Fruit fly (Drosophila melanogaster) S2 (cell line): Measurements from ENCODE around the gene CG13984.

Source experiments
- CG8478 ChIP-seq: fragments of >200 bp; optimal IDR thresholded peaks from 2 replicates; lab custom pipeline; 2018
- CTCF ChIP-seq, 2 experiments: fragments of >200 bp; optimal IDR thresholded peaks; 2 replicates each; lab custom pipeline; 2018

CG13984 gene

dm6 chr2L:6337843-6338366, 29.3 kb downstream of the CG13984 start:
- TF ChIP-seq CG8478 (lab: Kevin White, UChicago): no peak
- no peak for TF ChIP-seq CTCF (optimal IDR thresholded peaks at IDR 0.05; lab: Kevin White, UChicago)

dm6 chr2L:6338367-6338975, 29.9 kb downstream of the CG13984 start, which contains the start of the genes Pez and Cpr:
Pez (minus strand) TSS chr2L:6338671.
Cpr (plus strand) TSS chr2L:6338836.
- TF ChIP-seq CTCF (optimal IDR thresholded peaks at IDR 0.05; lab: Kevin White, UChicago) (peak; percentile 94 to 98), CG8478 (lab: Kevin White, UChicago) (no peak)

- TF ChIP-seq CG8478 (lab: Kevin White, UChicago) (no peak), CTCF (optimal IDR thresholded peaks at IDR 0.05; lab: Kevin White, UChicago) (peak; percentile 20 to 23)
Observed at dm6 chr2L:6339010-6339897, 30.6 kb downstream of the CG13984 start.

DNA sequence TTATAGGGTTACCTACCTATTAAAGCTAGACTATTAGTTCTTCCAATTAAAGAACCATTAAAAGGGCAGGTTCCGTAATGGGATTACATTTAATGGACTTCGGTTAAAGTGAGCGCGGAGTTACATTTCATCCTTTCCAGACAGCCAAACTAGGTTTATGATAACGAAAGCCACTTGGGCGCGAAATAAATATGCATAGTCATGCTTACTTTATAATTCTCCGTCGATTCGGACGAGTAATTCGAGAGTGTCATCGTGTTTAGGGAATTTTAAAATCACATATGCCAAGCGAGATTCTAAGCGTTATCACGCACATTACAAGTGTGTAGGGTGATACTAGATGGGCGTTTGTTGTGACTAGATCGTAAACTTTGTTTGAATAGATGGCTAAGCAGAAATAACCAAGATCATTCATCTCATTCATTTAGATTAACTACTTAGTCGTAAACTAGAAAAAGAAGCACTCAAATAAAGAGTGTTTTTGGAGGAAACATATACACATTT, 31.7 kb downstream of the CG13984 start:
- no peak for TF ChIP-seq CG8478 (lab: Kevin White, UChicago)
- no peak for TF ChIP-seq CTCF (optimal IDR thresholded peaks at IDR 0.05; lab: Kevin White, UChicago)

DNA sequence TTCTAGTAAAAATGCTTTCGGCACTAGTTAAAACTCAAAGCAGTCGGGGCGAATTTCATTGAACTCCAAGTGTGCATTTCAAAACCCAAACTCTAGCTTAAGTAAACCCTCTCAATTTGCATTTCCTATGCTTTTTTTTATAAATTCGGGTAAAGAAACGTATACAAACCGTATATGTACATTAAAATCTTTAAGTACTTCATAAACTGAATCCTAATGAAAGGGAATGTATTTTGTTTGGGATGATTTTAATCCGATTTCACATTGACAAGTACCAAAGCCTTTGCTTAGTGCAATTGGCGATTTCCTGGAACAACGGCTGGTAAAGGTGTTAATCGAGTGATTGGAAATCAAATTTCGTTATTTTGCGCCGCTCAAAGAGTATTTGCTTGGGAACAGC, 32.6 kb downstream of the CG13984 start:
- TF ChIP-seq CG8478 (lab: Kevin White, UChicago): no peak
- no peak for TF ChIP-seq CTCF (optimal IDR thresholded peaks at IDR 0.05; lab: Kevin White, UChicago)

DNA sequence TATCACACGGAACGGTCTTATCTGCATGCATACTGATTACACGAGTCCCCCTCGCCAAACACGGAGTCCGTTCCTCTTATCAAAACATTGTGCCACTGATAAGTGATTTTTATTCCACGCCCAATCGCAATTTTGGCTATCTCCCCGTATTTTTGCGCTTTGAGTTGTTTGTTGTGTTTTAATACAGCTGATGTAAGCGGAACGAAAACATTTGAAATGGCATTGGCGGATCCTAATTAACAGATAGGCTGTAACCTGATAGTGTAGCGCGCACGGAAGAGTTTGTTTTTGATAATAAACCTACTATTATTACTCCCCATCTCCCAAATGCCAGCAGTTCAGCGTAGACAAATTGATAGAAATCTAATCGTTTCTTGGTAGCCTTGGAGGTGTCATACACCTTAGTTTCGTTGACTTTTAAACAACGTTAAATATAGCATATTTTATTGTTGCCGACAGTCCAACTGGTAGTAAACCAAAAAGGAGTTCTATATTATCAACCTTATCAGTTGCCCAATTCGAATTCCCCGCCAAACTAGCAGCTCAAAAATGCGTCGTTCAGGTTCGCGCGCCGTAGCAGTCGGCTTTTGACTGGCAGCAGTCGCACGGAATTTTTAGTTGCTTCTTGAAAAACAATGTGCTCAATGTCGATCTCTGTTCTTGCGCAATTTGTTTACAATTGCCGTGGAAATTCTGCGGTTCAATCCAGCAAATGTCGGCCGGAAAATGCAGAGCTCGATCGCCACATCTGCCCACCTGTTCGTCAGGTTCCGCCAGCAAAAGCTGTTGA, 34.7 kb downstream of the CG13984 start:
- TF ChIP-seq CG8478 (lab: Kevin White, UChicago): no peak
- TF ChIP-seq CTCF (optimal IDR thresholded peaks at IDR 0.05; lab: Kevin White, UChicago): peak in 1 of 2 experiments; percentile 35

- no peak for TF ChIP-seq CG8478 (lab: Kevin White, UChicago)
- no peak for TF ChIP-seq CTCF (optimal IDR thresholded peaks at IDR 0.05; lab: Kevin White, UChicago)
Observed at dm6 chr2L:6348327-6348726, 39.7 kb downstream of the CG13984 start, which contains the start of gene CG9497. CG9497 (minus strand) TSS chr2L:6348427.

DNA sequence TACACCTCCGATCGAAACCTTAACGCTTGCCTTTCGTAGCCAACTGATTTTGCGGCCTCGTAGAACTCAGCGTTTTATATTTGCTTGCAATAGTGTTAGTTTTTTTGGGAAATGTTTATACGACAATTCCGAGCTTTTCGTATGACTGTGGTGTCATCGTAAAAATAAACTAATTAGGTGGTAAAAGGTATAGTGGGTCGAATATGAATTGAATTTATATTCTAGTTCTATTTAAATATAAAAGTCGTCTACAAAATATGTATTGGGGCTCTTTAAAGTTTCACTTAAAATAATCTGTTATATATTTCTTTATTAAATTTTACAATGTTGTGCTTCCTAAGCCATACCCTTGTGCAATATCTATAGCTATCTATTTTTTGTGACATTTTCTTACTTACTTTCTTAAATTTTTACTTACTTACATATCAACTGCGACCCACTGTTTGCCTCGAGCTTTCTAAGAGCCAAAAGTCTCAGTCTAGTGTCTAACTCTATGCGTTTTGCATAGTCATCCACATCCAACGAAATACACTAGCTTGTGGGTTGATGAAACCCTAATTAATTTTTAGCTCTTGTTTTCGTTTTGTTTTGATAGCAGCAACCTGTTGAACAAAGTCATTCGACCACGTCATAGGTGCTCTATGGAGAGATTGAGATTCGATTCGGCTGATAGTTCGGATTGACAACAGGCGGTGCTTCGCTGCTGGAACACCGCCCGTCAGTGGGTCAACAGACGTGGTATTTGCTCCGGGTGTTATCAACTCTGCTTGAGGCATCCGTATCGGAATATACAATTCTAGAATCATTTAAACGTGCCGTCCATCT, 42.6 kb downstream of the CG13984 start, which contains the start of gene CG9498:
Gene CG9498, minus strand, starts transcription at position 51 of the 825 bp plus-strand sequence.
- TF ChIP-seq CG8478 (lab: Kevin White, UChicago) (no peak), CTCF (optimal IDR thresholded peaks at IDR 0.05; lab: Kevin White, UChicago) (no peak)

- TF ChIP-seq CG8478 (lab: Kevin White, UChicago): no peak
- TF ChIP-seq CTCF (optimal IDR thresholded peaks at IDR 0.05; lab: Kevin White, UChicago): no peak
Observed at dm6 chr2L:6351809-6352182, 43.2 kb downstream of the CG13984 start.

- TF ChIP-seq CG8478 (lab: Kevin White, UChicago): no peak
Observed at dm6 chr2L:6354231-6354630, 45.6 kb downstream of the CG13984 start, which contains the start of gene ppk7. ppk7 (minus strand) TSS chr2L:6354331.

DNA sequence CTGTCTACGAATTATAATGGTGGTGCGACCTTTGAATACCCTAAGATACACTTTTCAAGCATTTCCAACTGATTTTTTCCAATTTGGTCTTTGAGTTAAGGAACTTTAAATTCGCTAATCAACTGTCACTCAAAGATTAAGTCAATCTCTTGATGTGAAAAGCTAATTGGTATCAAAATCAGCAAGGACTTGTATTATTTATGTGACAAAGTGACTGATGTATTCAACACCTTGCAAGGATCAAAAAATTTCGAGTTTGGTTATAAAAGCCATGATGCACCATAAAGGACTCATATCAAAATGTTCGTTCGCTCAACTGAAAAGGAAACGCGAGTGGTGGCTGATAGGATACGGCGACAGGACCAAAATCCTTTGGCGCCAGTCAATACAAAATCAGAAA, 46.0 kb downstream of the CG13984 start, which contains the start of gene ppk14:
Gene ppk14, plus strand, starts transcription at position 301 of the 400 bp plus-strand sequence.
- TF ChIP-seq CTCF (optimal IDR thresholded peaks at IDR 0.05; lab: Kevin White, UChicago) (no peak), CG8478 (lab: Kevin White, UChicago) (no peak)

- no peak for TF ChIP-seq CTCF (optimal IDR thresholded peaks at IDR 0.05; lab: Kevin White, UChicago)
- TF ChIP-seq CG8478 (lab: Kevin White, UChicago): no peak
Observed at dm6 chr2L:6356134-6356533, 47.5 kb downstream of the CG13984 start.
